Fruit fly (Drosophila melanogaster) whole organism, embryonic: ENCODE data around the gene pigs.
A peak's percentile ranks its signal among the peaks of the same experiment; 100 is the strongest.

Experiments
- Atf-2 ChIP-seq: fragments of 200-800 bp; sonication (Bioruptor generic); optimal IDR thresholded peaks from 2 replicates; lab custom pipeline; 2016; ENCODE audit warnings: missing biosample characterization, missing genetic modification characterization
- B-H1 ChIP-seq: fragments of 200-800 bp; sonication (Bioruptor generic); IDR thresholded peaks from 3 replicates; pipeline ENCODE4 v1.3.6; 2022; ENCODE audit warnings: missing biosample characterization, missing genetic modification characterization
- Blimp-1 ChIP-seq: fragments of 200-800 bp; sonication (Bioruptor generic); optimal IDR thresholded peaks from 3 replicates; lab custom pipeline; 2018; ENCODE audit warnings: missing biosample characterization, missing genetic modification characterization, mild to moderate bottlenecking, moderate library complexity, missing genetic modification reagents
- CG10321 ChIP-seq: fragments of 200-800 bp; sonication (Bioruptor generic); IDR thresholded peaks from 2 replicates; pipeline ENCODE4 v1.3.6; 2022; ENCODE audit warnings: missing biosample characterization, missing genetic modification characterization
- CG11247 ChIP-seq: fragments of 200-800 bp; sonication (Bioruptor generic); IDR thresholded peaks from 2 replicates; pipeline ENCODE4 v1.3.6; 2022; ENCODE audit warnings: missing biosample characterization, missing genetic modification characterization
- CG11456 ChIP-seq: fragments of 200-800 bp; sonication (Bioruptor generic); IDR thresholded peaks from 3 replicates; pipeline ENCODE4 v1.3.6; 2022; ENCODE audit warnings: missing biosample characterization, missing genetic modification characterization
- CG1233 ChIP-seq: fragments of 200-800 bp; sonication (Bioruptor generic); optimal IDR thresholded peaks from 4 replicates; lab custom pipeline; 2018; ENCODE audit warnings: missing biosample characterization, mild to moderate bottlenecking, missing genetic modification characterization
- CG13287 ChIP-seq: fragments of 200-800 bp; sonication (Bioruptor generic); IDR thresholded peaks from 2 replicates; pipeline ENCODE4 v1.3.6; 2022; ENCODE audit warnings: missing biosample characterization, missing genetic modification characterization; ENCODE audit not compliant: partially characterized antibody
- CG15011 ChIP-seq: fragments of 200-800 bp; sonication (Bioruptor generic); optimal IDR thresholded peaks from 3 replicates; lab custom pipeline; 2018; ENCODE audit warnings: missing biosample characterization, mild to moderate bottlenecking, missing genetic modification characterization
- CG15073 ChIP-seq: fragments of 200-800 bp; sonication (Bioruptor generic); optimal IDR thresholded peaks from 2 replicates; lab custom pipeline; 2016; ENCODE audit warnings: missing biosample characterization, missing genetic modification characterization
- CG15514 ChIP-seq: fragments of 200-800 bp; sonication (Bioruptor generic); optimal IDR thresholded peaks from 3 replicates; lab custom pipeline; 2017; ENCODE audit warnings: missing biosample characterization, missing genetic modification characterization, mild to moderate bottlenecking, moderate library complexity, missing genetic modification reagents
- CG16863 ChIP-seq: fragments of 200-800 bp; sonication (Bioruptor generic); optimal IDR thresholded peaks from 3 replicates; lab custom pipeline; 2016; ENCODE audit warnings: missing biosample characterization, missing genetic modification characterization
- CG17612 ChIP-seq: fragments of 200-800 bp; sonication (Bioruptor generic); IDR thresholded peaks from 2 replicates; pipeline ENCODE4 v1.3.6; 2022; ENCODE audit warnings: missing biosample characterization, missing genetic modification characterization
- CG2678 ChIP-seq: fragments of 200-800 bp; sonication (Bioruptor generic); optimal IDR thresholded peaks from 3 replicates; lab custom pipeline; 2019; ENCODE audit warnings: missing biosample characterization, mild to moderate bottlenecking, missing genetic modification characterization, moderate library complexity
- CG3065 ChIP-seq: fragments of 200-800 bp; sonication (Bioruptor generic); optimal IDR thresholded peaks from 2 replicates; lab custom pipeline; 2016; ENCODE audit warnings: missing biosample characterization, missing genetic modification characterization
- CG32767 ChIP-seq: fragments of 200-800 bp; sonication (Bioruptor generic); IDR thresholded peaks from 2 replicates; pipeline ENCODE4 v1.3.6; 2022; ENCODE audit warnings: missing biosample characterization, missing genetic modification characterization
- CG3407 ChIP-seq: fragments of 200-800 bp; sonication (Bioruptor generic); optimal IDR thresholded peaks from 2 replicates; lab custom pipeline; 2018; ENCODE audit warnings: missing biosample characterization, mild to moderate bottlenecking, missing genetic modification characterization
- CG4360 ChIP-seq: fragments of 200-800 bp; sonication (Bioruptor generic); IDR thresholded peaks from 2 replicates; pipeline ENCODE4 v1.3.6; 2022; ENCODE audit warnings: missing biosample characterization, missing genetic modification characterization
- CG43689 ChIP-seq: fragments of 200-800 bp; sonication (Bioruptor generic); IDR thresholded peaks from 2 replicates; pipeline ENCODE4 v1.3.6; 2022; ENCODE audit warnings: missing biosample characterization, missing genetic modification characterization
- CG8944 ChIP-seq: fragments of 200-800 bp; sonication (Bioruptor generic); optimal IDR thresholded peaks from 3 replicates; lab custom pipeline; 2016; ENCODE audit warnings: missing biosample characterization, missing genetic modification characterization
- D ChIP-seq, 2 experiments: fragments of 200-800 bp in 1 of 2; fragments of >200 bp in 1 of 2; sonication (Bioruptor generic) in 1 of 2; optimal IDR thresholded peaks; 2 replicates in 1 of 2; 3 replicates in 1 of 2; lab custom pipeline; 2017; ENCODE audit warnings: mild to moderate bottlenecking in 1 of 2, missing biosample characterization in 1 of 2, missing genetic modification characterization in 1 of 2, missing genetic modification reagents in 1 of 2
- Dad ChIP-seq: fragments of 200-800 bp; sonication (Bioruptor generic); optimal IDR thresholded peaks from 3 replicates; lab custom pipeline; 2016; ENCODE audit warnings: missing biosample characterization, missing genetic modification characterization
- Dbx ChIP-seq: fragments of 200-800 bp; sonication (Bioruptor generic); IDR thresholded peaks from 3 replicates; pipeline ENCODE4 v1.3.6; 2022; ENCODE audit warnings: missing biosample characterization, missing genetic modification characterization
- MESR4 ChIP-seq: fragments of 200-800 bp; sonication (Bioruptor generic); optimal IDR thresholded peaks from 2 replicates; lab custom pipeline; 2018; ENCODE audit warnings: missing biosample characterization, mild to moderate bottlenecking, missing genetic modification characterization, moderate library complexity
- MTF-1 ChIP-seq: fragments of 200-800 bp; sonication (Bioruptor generic); optimal IDR thresholded peaks from 2 replicates; lab custom pipeline; 2018; ENCODE audit warnings: missing biosample characterization, mild to moderate bottlenecking, missing genetic modification characterization, borderline replicate concordance
- Meics ChIP-seq: fragments of 200-800 bp; sonication (Bioruptor generic); optimal IDR thresholded peaks from 2 replicates; lab custom pipeline; 2017; ENCODE audit warnings: missing biosample characterization, mild to moderate bottlenecking, missing genetic modification characterization
- PHDP ChIP-seq: fragments of 200-800 bp; sonication (Bioruptor generic); optimal IDR thresholded peaks from 3 replicates; lab custom pipeline; 2018; ENCODE audit warnings: missing biosample characterization, mild to moderate bottlenecking, missing genetic modification characterization, moderate library complexity
- Spps ChIP-seq: fragments of 200-800 bp; sonication (Bioruptor generic); optimal IDR thresholded peaks from 2 replicates; lab custom pipeline; 2018; ENCODE audit warnings: missing biosample characterization, mild to moderate bottlenecking, missing genetic modification characterization
- Xrp1 ChIP-seq: fragments of 200-800 bp; sonication (Bioruptor generic); IDR thresholded peaks from 2 replicates; pipeline ENCODE4 v1.3.6; 2022; ENCODE audit warnings: missing biosample characterization, missing genetic modification characterization
- abd-A ChIP-seq: fragments of 200-800 bp; sonication (Bioruptor generic); optimal IDR thresholded peaks from 3 replicates; lab custom pipeline; 2019; ENCODE audit warnings: missing biosample characterization, mild to moderate bottlenecking, missing genetic modification characterization, moderate library complexity
- aop ChIP-seq: fragments of 200-800 bp; sonication (Bioruptor generic); IDR thresholded peaks from 2 replicates; pipeline ENCODE4 v1.3.6; 2022; ENCODE audit warnings: missing biosample characterization, missing genetic modification characterization
- croc ChIP-seq: fragments of 200-800 bp; sonication (Bioruptor generic); conservative IDR thresholded peaks from 3 replicates; pipeline ENCODE4 v1.3.6; 2022; ENCODE audit warnings: missing biosample characterization, missing genetic modification characterization
- cwo ChIP-seq: fragments of 200-800 bp; sonication (Bioruptor generic); optimal IDR thresholded peaks from 3 replicates; lab custom pipeline; 2017; ENCODE audit warnings: missing biosample characterization, missing genetic modification characterization, mild to moderate bottlenecking, moderate library complexity, missing genetic modification reagents
- emc ChIP-seq: fragments of 200-800 bp; sonication (Bioruptor generic); optimal IDR thresholded peaks from 2 replicates; lab custom pipeline; 2016; ENCODE audit warnings: missing biosample characterization, missing genetic modification characterization
- eve ChIP-seq, 2 experiments: fragments of >200 bp; optimal IDR thresholded peaks; 2 replicates each; lab custom pipeline; 2017; ENCODE audit warnings: missing biosample characterization in 2 of 2, missing genetic modification characterization in 2 of 2
- fru ChIP-seq: fragments of >200 bp; optimal IDR thresholded peaks from 2 replicates; lab custom pipeline; 2017
- hth ChIP-seq: fragments of >200 bp; optimal IDR thresholded peaks from 2 replicates; lab custom pipeline; 2017; ENCODE audit warnings: inconsistent platforms
- inv ChIP-seq: fragments of 200-800 bp; sonication (Bioruptor generic); IDR thresholded peaks from 2 replicates; pipeline ENCODE4 v1.3.6; 2022; ENCODE audit warnings: missing biosample characterization, missing genetic modification characterization; ENCODE audit not compliant: partially characterized antibody
- jumu ChIP-seq: fragments of 200-800 bp; sonication (Bioruptor generic); optimal IDR thresholded peaks from 3 replicates; lab custom pipeline; 2016; ENCODE audit warnings: missing biosample characterization, missing genetic modification characterization
- lbe ChIP-seq: fragments of 200-800 bp; sonication (Bioruptor generic); optimal IDR thresholded peaks from 2 replicates; lab custom pipeline; 2016; ENCODE audit warnings: missing biosample characterization, mild to moderate bottlenecking, missing genetic modification characterization
- lilli ChIP-seq: fragments of 200-800 bp; sonication (Bioruptor generic); optimal IDR thresholded peaks from 3 replicates; lab custom pipeline; 2016; ENCODE audit warnings: missing biosample characterization, missing genetic modification characterization
- nerfin-1 ChIP-seq: fragments of 200-800 bp; sonication (Bioruptor generic); optimal IDR thresholded peaks from 3 replicates; lab custom pipeline; 2019; ENCODE audit warnings: missing biosample characterization, mild to moderate bottlenecking, missing genetic modification characterization, moderate library complexity
- nerfin-2 ChIP-seq: fragments of 200-800 bp; sonication (Bioruptor generic); IDR thresholded peaks from 2 replicates; pipeline ENCODE4 v1.3.6; 2022; ENCODE audit warnings: missing biosample characterization, missing genetic modification characterization; ENCODE audit not compliant: partially characterized antibody
- pan ChIP-seq, 4 experiments: fragments of >200 bp in 3 of 4; fragments of 200-800 bp in 1 of 4; sonication (Bioruptor generic) in 1 of 4; optimal IDR thresholded peaks in 3 of 4; IDR thresholded peaks in 1 of 4; 2 replicates each; pipeline versions ENCODE4 v1.3.6 to Lab custom; 2017 to 2022; ENCODE audit warnings: missing biosample characterization in 2 of 4, missing genetic modification characterization in 2 of 4, mixed read lengths in 1 of 4
- stc ChIP-seq: fragments of 200-800 bp; sonication (Bioruptor generic); IDR thresholded peaks from 2 replicates; pipeline ENCODE4 v1.3.6; 2022; ENCODE audit warnings: missing biosample characterization, missing genetic modification characterization
- trem ChIP-seq: fragments of 200-800 bp; optimal IDR thresholded peaks from 3 replicates; lab custom pipeline; 2019; ENCODE audit warnings: missing biosample characterization, mild to moderate bottlenecking, missing genetic modification characterization, moderate library complexity
- trh ChIP-seq: fragments of 200-800 bp; sonication (Bioruptor generic); optimal IDR thresholded peaks from 2 replicates; lab custom pipeline; 2016; ENCODE audit warnings: missing biosample characterization, missing genetic modification characterization
- twi ChIP-seq: fragments of 200-800 bp; optimal IDR thresholded peaks from 2 replicates; lab custom pipeline; 2019; ENCODE audit warnings: missing biosample characterization, mild to moderate bottlenecking, missing genetic modification characterization, moderate library complexity
- tx ChIP-seq: fragments of 200-800 bp; sonication (Bioruptor generic); optimal IDR thresholded peaks from 2 replicates; lab custom pipeline; 2016; ENCODE audit warnings: missing biosample characterization, missing genetic modification characterization
- unc-4 ChIP-seq: fragments of 200-800 bp; sonication (Bioruptor generic); IDR thresholded peaks from 2 replicates; pipeline ENCODE4 v1.3.6; 2022; ENCODE audit warnings: missing biosample characterization, missing genetic modification characterization; ENCODE audit not compliant: partially characterized antibody
- vfl ChIP-seq: fragments of 200-800 bp; sonication (Bioruptor generic); optimal IDR thresholded peaks from 2 replicates; lab custom pipeline; 2016; ENCODE audit warnings: missing biosample characterization, missing genetic modification characterization

Gene pigs

DNA sequence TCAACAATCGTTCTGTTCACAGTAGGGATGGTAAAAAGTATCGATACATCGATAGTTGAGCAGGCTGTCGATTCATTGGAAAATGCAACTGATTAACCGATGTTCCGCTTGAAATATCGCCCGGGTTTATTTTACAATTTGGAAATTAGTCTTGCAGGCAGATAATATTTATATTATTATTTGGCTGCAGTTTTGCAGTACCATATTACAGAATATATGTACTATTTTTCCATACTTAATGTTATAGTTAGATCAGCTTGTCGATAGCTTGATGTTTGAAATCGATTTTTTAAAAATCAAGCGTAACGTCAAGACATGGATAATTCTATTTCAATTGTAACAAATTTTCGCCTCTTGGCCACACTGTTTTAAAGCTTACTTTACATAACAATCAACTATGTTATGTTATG is 95.1 kb downstream of the pigs start, which contains the start of gene CG14442 (continued):
- no peak for TF ChIP-seq Dbx
- no peak for TF ChIP-seq abd-A (tag; lab: Kevin White, UChicago)
- no peak for TF ChIP-seq fru (lab: Kevin White, UChicago)
- TF ChIP-seq Meics (GFP tag; lab: Kevin White, UChicago): peak; percentile 11
- TF ChIP-seq Xrp1 (GFP tag; lab: Robert Waterston, UW): peak; percentile 18; the same call in 1 of the 2 replicates
- no peak for TF ChIP-seq aop (GFP tag; lab: Robert Waterston, UW)
- TF ChIP-seq CG16863 (GFP tag; lab: Kevin White, UChicago): peak; percentile 18
- no peak for TF ChIP-seq hth (lab: Kevin White, UChicago)
- no peak for TF ChIP-seq lbe (GFP tag; lab: Kevin White, UChicago)
- no peak for TF ChIP-seq CG4360 (GFP tag; lab: Robert Waterston, UW)
- no peak for TF ChIP-seq CG11247 (GFP tag; lab: Robert Waterston, UW)
- peak; percentile 12 for TF ChIP-seq Atf-2 (GFP tag; lab: Kevin White, UChicago)
- no peak for TF ChIP-seq pan (optimal IDR thresholded peaks at IDR 0.05; lab: Kevin White, UChicago)
- no peak for TF ChIP-seq pan (GFP tag; optimal IDR thresholded peaks at IDR 0.05 in 1 of 2, IDR thresholded peaks at IDR 0.05 in 1 of 2)
- TF ChIP-seq croc: no peak
- TF ChIP-seq MESR4 (GFP tag; lab: Kevin White, UChicago): no peak
- TF ChIP-seq D (optimal IDR thresholded peaks at IDR 0.05; lab: Kevin White, UChicago): no peak
- TF ChIP-seq D (GFP tag; optimal IDR thresholded peaks at IDR 0.05; lab: Kevin White, UChicago): no peak
- no peak for TF ChIP-seq jumu (GFP tag; lab: Kevin White, UChicago)
- no peak for TF ChIP-seq CG3065
- no peak for TF ChIP-seq vfl
- TF ChIP-seq lilli: peak; percentile 71
- TF ChIP-seq Blimp-1 (GFP tag; lab: Kevin White, UChicago): no peak
- no peak for TF ChIP-seq nerfin-1 (tag; lab: Kevin White, UChicago)
- no peak for TF ChIP-seq CG8944 (GFP tag; lab: Kevin White, UChicago)
- no peak for TF ChIP-seq CG2678 (tag; lab: Kevin White, UChicago)
- no peak for TF ChIP-seq twi (tag; lab: Kevin White, UChicago)
- TF ChIP-seq CG43689: no peak
- no peak for TF ChIP-seq emc (GFP tag; lab: Kevin White, UChicago)
- no peak for TF ChIP-seq CG32767 (GFP tag; lab: Robert Waterston, UW)
- TF ChIP-seq unc-4 (GFP tag; lab: Robert Waterston, UW): peak; percentile 93
- TF ChIP-seq CG15011 (GFP tag; lab: Kevin White, UChicago): no peak
- TF ChIP-seq inv (GFP tag; lab: Robert Waterston, UW): peak; percentile 90
- TF ChIP-seq CG15073 (GFP tag; lab: Kevin White, UChicago): no peak
- no peak for TF ChIP-seq CG3407
- TF ChIP-seq nerfin-2 (GFP tag; lab: Robert Waterston, UW): peak; percentile 95
- TF ChIP-seq cwo: no peak
- TF ChIP-seq CG10321 (GFP tag; lab: Robert Waterston, UW): no peak
- no peak for TF ChIP-seq stc
- TF ChIP-seq Dad: no peak
- TF ChIP-seq Spps: no peak
- no peak for TF ChIP-seq MTF-1 (GFP tag; lab: Kevin White, UChicago)
- no peak; the same call in 2 of the 3 replicates for TF ChIP-seq B-H1 (GFP tag; lab: Robert Waterston, UW)
- TF ChIP-seq PHDP: peak; percentile 20
- TF ChIP-seq eve (GFP tag; optimal IDR thresholded peaks at IDR 0.05; lab: Kevin White, UChicago): no peak
- peak; percentile 48 for TF ChIP-seq trem
- no peak for TF ChIP-seq trh (GFP tag; lab: Kevin White, UChicago)
- no peak for TF ChIP-seq tx (GFP tag; lab: Kevin White, UChicago)
- no peak for TF ChIP-seq CG1233 (GFP tag; lab: Kevin White, UChicago)
- TF ChIP-seq CG13287 (GFP tag; lab: Robert Waterston, UW): peak; percentile 91
- no peak for TF ChIP-seq CG17612 (GFP tag; lab: Robert Waterston, UW)
- no peak for TF ChIP-seq CG11456 (GFP tag; lab: Robert Waterston, UW)
- TF ChIP-seq CG15514 (GFP tag; lab: Kevin White, UChicago): peak; percentile 65
